Fruit fly (Drosophila melanogaster) whole organism, embryonic: ENCODE data around the gene CG42795.
A peak's percentile ranks its signal among the peaks of the same experiment; 100 is the strongest.

Experiments used
- Abd-B ChIP-seq: fragments of 200-800 bp; sonication (Bioruptor generic); optimal IDR thresholded peaks from 2 replicates; lab custom pipeline; 2018; ENCODE audit warnings: missing biosample characterization, mild to moderate bottlenecking, missing genetic modification characterization, moderate library complexity
- Adf1 ChIP-seq: fragments of 200-800 bp; sonication (Bioruptor generic); IDR thresholded peaks from 2 replicates; pipeline ENCODE4 v1.3.6; 2022; ENCODE audit warnings: missing biosample characterization, missing genetic modification characterization
- CG10321 ChIP-seq: fragments of 200-800 bp; sonication (Bioruptor generic); IDR thresholded peaks from 2 replicates; pipeline ENCODE4 v1.3.6; 2022; ENCODE audit warnings: missing biosample characterization, missing genetic modification characterization
- CG10654 ChIP-seq: fragments of 200-800 bp; sonication (Bioruptor generic); optimal IDR thresholded peaks from 2 replicates; lab custom pipeline; 2016; ENCODE audit warnings: missing biosample characterization, missing genetic modification characterization
- CG11398 ChIP-seq: fragments of 200-800 bp; sonication (Bioruptor generic); optimal IDR thresholded peaks from 2 replicates; lab custom pipeline; 2016; ENCODE audit warnings: missing biosample characterization, missing genetic modification characterization
- CG11723 ChIP-seq: fragments of 200-800 bp; sonication (Bioruptor generic); optimal IDR thresholded peaks from 2 replicates; lab custom pipeline; 2017; ENCODE audit warnings: missing biosample characterization, mild to moderate bottlenecking, missing genetic modification characterization
- CG12236 ChIP-seq: fragments of 200-800 bp; sonication (Bioruptor generic); optimal IDR thresholded peaks from 2 replicates; lab custom pipeline; 2016; ENCODE audit warnings: missing biosample characterization, missing genetic modification characterization
- CG13287 ChIP-seq: fragments of 200-800 bp; sonication (Bioruptor generic); IDR thresholded peaks from 2 replicates; pipeline ENCODE4 v1.3.6; 2022; ENCODE audit warnings: missing biosample characterization, missing genetic modification characterization; ENCODE audit not compliant: partially characterized antibody
- CG13624 ChIP-seq: fragments of 200-800 bp; sonication (Bioruptor generic); optimal IDR thresholded peaks from 2 replicates; lab custom pipeline; 2016; ENCODE audit warnings: missing biosample characterization, missing genetic modification characterization
- CG1602 ChIP-seq: fragments of 200-800 bp; sonication (Bioruptor generic); optimal IDR thresholded peaks from 3 replicates; lab custom pipeline; 2016; ENCODE audit warnings: missing biosample characterization, missing genetic modification characterization
- CG17385 ChIP-seq: fragments of 200-800 bp; sonication (Bioruptor generic); optimal IDR thresholded peaks from 3 replicates; lab custom pipeline; 2018; ENCODE audit warnings: missing biosample characterization, mild to moderate bottlenecking, missing genetic modification characterization
- CG17568 ChIP-seq: fragments of 200-800 bp; sonication (Bioruptor generic); optimal IDR thresholded peaks from 2 replicates; lab custom pipeline; 2018; ENCODE audit warnings: missing biosample characterization, mild to moderate bottlenecking, missing genetic modification characterization, moderate library complexity
- CG1792 ChIP-seq: fragments of 200-800 bp; sonication (Bioruptor generic); optimal IDR thresholded peaks from 2 replicates; lab custom pipeline; 2016; ENCODE audit warnings: missing biosample characterization, missing genetic modification characterization
- CG18011 ChIP-seq: fragments of 200-800 bp; sonication (Bioruptor generic); optimal IDR thresholded peaks from 2 replicates; lab custom pipeline; 2017; ENCODE audit warnings: missing biosample characterization, missing genetic modification characterization, mild to moderate bottlenecking, moderate library complexity, missing genotype
- CG33213 ChIP-seq: fragments of 200-800 bp; sonication (Bioruptor generic); optimal IDR thresholded peaks from 3 replicates; lab custom pipeline; 2016; ENCODE audit warnings: missing biosample characterization, missing genetic modification characterization
- CG42726 ChIP-seq: fragments of 200-800 bp; sonication (Bioruptor generic); IDR thresholded peaks from 2 replicates; pipeline ENCODE4 v1.3.6; 2022; ENCODE audit warnings: missing biosample characterization, missing genetic modification characterization; ENCODE audit not compliant: partially characterized antibody
- CG43689 ChIP-seq: fragments of 200-800 bp; sonication (Bioruptor generic); IDR thresholded peaks from 2 replicates; pipeline ENCODE4 v1.3.6; 2022; ENCODE audit warnings: missing biosample characterization, missing genetic modification characterization
- CG4617 ChIP-seq: fragments of 200-800 bp; sonication (Bioruptor generic); optimal IDR thresholded peaks from 3 replicates; lab custom pipeline; 2016; ENCODE audit warnings: missing biosample characterization, missing genetic modification characterization, borderline replicate concordance
- CG7839 ChIP-seq: fragments of 200-800 bp; sonication (Bioruptor generic); optimal IDR thresholded peaks from 3 replicates; lab custom pipeline; 2018; ENCODE audit warnings: missing biosample characterization, mild to moderate bottlenecking, missing genetic modification characterization, moderate library complexity
- CG7987 ChIP-seq: fragments of 200-800 bp; sonication (Bioruptor generic); optimal IDR thresholded peaks from 2 replicates; lab custom pipeline; 2018; ENCODE audit warnings: missing biosample characterization, mild to moderate bottlenecking, missing genetic modification characterization, moderate library complexity
- CG8281 ChIP-seq: fragments of 200-800 bp; sonication (Bioruptor generic); optimal IDR thresholded peaks from 2 replicates; lab custom pipeline; 2018; ENCODE audit warnings: missing biosample characterization, mild to moderate bottlenecking, missing genetic modification characterization, moderate library complexity
- CG8290 ChIP-seq, 3 experiments: fragments of 200-800 bp; sonication (Bioruptor generic); optimal IDR thresholded peaks; 2 replicates each; lab custom pipeline; 2016 to 2019; ENCODE audit warnings: missing biosample characterization in 3 of 3, missing genetic modification characterization in 3 of 3, mild to moderate bottlenecking in 2 of 3, moderate library complexity in 1 of 3
- CG8478 ChIP-seq: fragments of >200 bp; optimal IDR thresholded peaks from 2 replicates; lab custom pipeline; 2018
- CG9609 ChIP-seq: fragments of 200-800 bp; sonication (Bioruptor generic); optimal IDR thresholded peaks from 3 replicates; lab custom pipeline; 2016; ENCODE audit warnings: missing biosample characterization, missing genetic modification characterization
- D ChIP-seq, 2 experiments: fragments of 200-800 bp in 1 of 2; fragments of >200 bp in 1 of 2; sonication (Bioruptor generic) in 1 of 2; optimal IDR thresholded peaks; 2 replicates in 1 of 2; 3 replicates in 1 of 2; lab custom pipeline; 2017; ENCODE audit warnings: mild to moderate bottlenecking in 1 of 2, missing biosample characterization in 1 of 2, missing genetic modification characterization in 1 of 2, missing genetic modification reagents in 1 of 2
- Dll ChIP-seq: fragments of 200-800 bp; sonication (Bioruptor generic); IDR thresholded peaks from 4 replicates; pipeline ENCODE4 v1.3.6; 2022; ENCODE audit warnings: missing biosample characterization, missing genetic modification characterization; ENCODE audit not compliant: partially characterized antibody
- HLH54F ChIP-seq: fragments of 200-800 bp; sonication (Bioruptor generic); optimal IDR thresholded peaks from 3 replicates; lab custom pipeline; 2016; ENCODE audit warnings: missing biosample characterization, missing genetic modification characterization
- Hsf ChIP-seq: fragments of 200-800 bp; sonication (Bioruptor generic); optimal IDR thresholded peaks from 3 replicates; lab custom pipeline; 2016; ENCODE audit warnings: missing biosample characterization, missing genetic modification characterization
- MESR4 ChIP-seq: fragments of 200-800 bp; sonication (Bioruptor generic); optimal IDR thresholded peaks from 2 replicates; lab custom pipeline; 2018; ENCODE audit warnings: missing biosample characterization, mild to moderate bottlenecking, missing genetic modification characterization, moderate library complexity
- Mad ChIP-seq: fragments of 200-800 bp; sonication (Bioruptor generic); optimal IDR thresholded peaks from 2 replicates; lab custom pipeline; 2016; ENCODE audit warnings: missing biosample characterization, missing genetic modification characterization
- NC2α ChIP-seq: fragments of 200-800 bp; sonication (Bioruptor generic); optimal IDR thresholded peaks from 2 replicates; lab custom pipeline; 2016; ENCODE audit warnings: missing biosample characterization, missing genetic modification characterization
- Side ChIP-seq: fragments of 200-800 bp; sonication (Bioruptor generic); optimal IDR thresholded peaks from 2 replicates; lab custom pipeline; 2016; ENCODE audit warnings: missing biosample characterization, missing genetic modification characterization
- Ssrp ChIP-seq: fragments of 200-800 bp; sonication (Bioruptor generic); optimal IDR thresholded peaks from 2 replicates; lab custom pipeline; 2018; ENCODE audit warnings: missing biosample characterization, mild to moderate bottlenecking, missing genetic modification characterization, moderate library complexity
- TFAM ChIP-seq: fragments of 200-800 bp; sonication (Bioruptor generic); optimal IDR thresholded peaks from 2 replicates; lab custom pipeline; 2017; ENCODE audit warnings: missing biosample characterization, missing genetic modification characterization, inconsistent platforms
- Usf ChIP-seq: fragments of 200-800 bp; sonication (Bioruptor generic); optimal IDR thresholded peaks from 2 replicates; lab custom pipeline; 2017; ENCODE audit warnings: missing genotype, missing biosample characterization, missing genetic modification characterization
- Vsx1 ChIP-seq: fragments of 200-800 bp; sonication (Bioruptor generic); optimal IDR thresholded peaks from 2 replicates; lab custom pipeline; 2017; ENCODE audit warnings: missing biosample characterization, mild to moderate bottlenecking, missing genetic modification characterization, missing genetic modification reagents
- YL-1 ChIP-seq: fragments of 200-800 bp; sonication (Bioruptor generic); optimal IDR thresholded peaks from 3 replicates; lab custom pipeline; 2017; ENCODE audit warnings: missing biosample characterization, mild to moderate bottlenecking, missing genetic modification characterization
- ash1 ChIP-seq: fragments of 200-800 bp; sonication (Bioruptor generic); optimal IDR thresholded peaks from 2 replicates; lab custom pipeline; 2018; ENCODE audit warnings: missing biosample characterization, mild to moderate bottlenecking, missing genetic modification characterization
- cg ChIP-seq: fragments of 200-800 bp; sonication (Bioruptor generic); optimal IDR thresholded peaks from 3 replicates; lab custom pipeline; 2019; ENCODE audit warnings: missing biosample characterization, mild to moderate bottlenecking, missing genetic modification characterization, moderate library complexity
- chn ChIP-seq: fragments of 200-800 bp; sonication (Bioruptor generic); optimal IDR thresholded peaks from 2 replicates; lab custom pipeline; 2016; ENCODE audit warnings: missing biosample characterization, missing genetic modification characterization
- dmrt11E ChIP-seq: fragments of 200-800 bp; sonication (Bioruptor generic); optimal IDR thresholded peaks from 3 replicates; lab custom pipeline; 2018; ENCODE audit warnings: missing biosample characterization, mild to moderate bottlenecking, missing genetic modification characterization, moderate library complexity
- insv ChIP-seq, 2 experiments: fragments of 200-800 bp; sonication (Bioruptor generic); optimal IDR thresholded peaks; 3 replicates each; lab custom pipeline; 2016 to 2018; ENCODE audit warnings: missing biosample characterization in 2 of 2, missing genetic modification characterization in 2 of 2
- ken ChIP-seq: fragments of 200-800 bp; sonication (Bioruptor generic); IDR thresholded peaks from 3 replicates; pipeline ENCODE4 v1.3.6; 2022; ENCODE audit warnings: missing biosample characterization, missing genetic modification characterization
- lov ChIP-seq, 2 experiments: fragments of 200-800 bp in 1 of 2; fragments of >200 bp in 1 of 2; sonication (Bioruptor generic) in 1 of 2; IDR thresholded peaks in 1 of 2; optimal IDR thresholded peaks in 1 of 2; 2 replicates in 1 of 2; 3 replicates in 1 of 2; pipeline versions ENCODE4 v1.3.6 to Lab custom; 2017 to 2022; ENCODE audit warnings: missing biosample characterization in 1 of 2, missing genetic modification characterization in 1 of 2
- mam ChIP-seq: fragments of 200-800 bp; sonication (Bioruptor generic); optimal IDR thresholded peaks from 3 replicates; lab custom pipeline; 2016; ENCODE audit warnings: missing biosample characterization, missing genetic modification characterization
- nau ChIP-seq: fragments of 200-800 bp; sonication (Bioruptor generic); optimal IDR thresholded peaks from 3 replicates; lab custom pipeline; 2017; ENCODE audit warnings: missing biosample characterization, mild to moderate bottlenecking, missing genetic modification characterization, missing genetic modification reagents
- twi ChIP-seq: fragments of 200-800 bp; optimal IDR thresholded peaks from 2 replicates; lab custom pipeline; 2019; ENCODE audit warnings: missing biosample characterization, mild to moderate bottlenecking, missing genetic modification characterization, moderate library complexity
- yki ChIP-seq: fragments of >200 bp; optimal IDR thresholded peaks from 3 replicates; lab custom pipeline; 2018
- zen ChIP-seq: fragments of 200-800 bp; sonication (Bioruptor generic); optimal IDR thresholded peaks from 3 replicates; lab custom pipeline; 2018; ENCODE audit warnings: missing biosample characterization, mild to moderate bottlenecking, missing genetic modification characterization, moderate library complexity

CG42795 gene

DNA sequence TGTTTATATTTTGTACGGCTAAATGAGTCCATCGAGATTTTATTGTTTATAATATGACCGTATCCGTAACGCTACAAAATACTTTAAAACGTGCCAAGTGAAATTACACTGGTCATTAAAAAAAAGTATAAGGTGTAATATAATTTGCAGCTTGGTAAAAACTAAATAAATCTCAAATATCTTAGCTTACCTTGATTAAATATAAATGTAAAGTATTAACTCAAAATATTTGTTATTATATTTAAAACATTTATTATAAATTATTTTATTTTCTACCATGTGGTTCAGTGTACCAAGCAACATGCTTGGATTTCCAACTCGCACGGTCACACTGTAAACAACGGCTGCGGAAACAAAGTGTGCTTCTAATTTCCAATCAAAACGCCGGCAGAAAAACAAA, 36.3 kb downstream of the CG42795 start, which contains the start of the genes Sirt6 and pont (continued):
- peak; percentile 95 for TF ChIP-seq twi
- no peak for TF ChIP-seq CG17568 (GFP tag; lab: Kevin White, UChicago)
- TF ChIP-seq NC2α (GFP tag; lab: Kevin White, UChicago), result no peak
- peak; percentile 26 for TF ChIP-seq CG1792 (GFP tag; lab: Kevin White, UChicago)
- TF ChIP-seq CG12236 (GFP tag; lab: Kevin White, UChicago), result no peak
- no peak for TF ChIP-seq lov (optimal IDR thresholded peaks at IDR 0.05; lab: Kevin White, UChicago)
- TF ChIP-seq lov (GFP tag; IDR thresholded peaks at IDR 0.05; lab: Robert Waterston, UW), result no peak
- peak; percentile 74 for TF ChIP-seq Hsf (GFP tag; lab: Kevin White, UChicago)
- TF ChIP-seq nau (GFP tag; lab: Kevin White, UChicago), result peak; percentile 74
- no peak for TF ChIP-seq CG13287 (GFP tag; lab: Robert Waterston, UW)
- TF ChIP-seq CG43689 (GFP tag; lab: Robert Waterston, UW), result no peak
- peak; percentile 97 for TF ChIP-seq Ssrp (tag; lab: Kevin White, UChicago)
- peak; percentile 31 for TF ChIP-seq Side (GFP tag; lab: Kevin White, UChicago)
- TF ChIP-seq Abd-B (GFP tag; lab: Kevin White, UChicago), result peak; percentile 99
- no peak for TF ChIP-seq yki (lab: Kevin White, UChicago)
- TF ChIP-seq CG9609 (GFP tag; lab: Kevin White, UChicago), result no peak
- TF ChIP-seq CG18011 (GFP tag; lab: Kevin White, UChicago), result peak; percentile 69
- TF ChIP-seq CG7839 (tag; lab: Kevin White, UChicago), result peak; percentile 98
- TF ChIP-seq CG11398, result peak; percentile 1
- peak; percentile 66 for TF ChIP-seq CG13624 (GFP tag; lab: Kevin White, UChicago)
- peak; percentile 92 for TF ChIP-seq CG17385 (GFP tag; lab: Kevin White, UChicago)
- TF ChIP-seq TFAM, result peak; percentile 44
- TF ChIP-seq zen, result peak; percentile 98
- peak; percentile 80 for TF ChIP-seq CG4617 (GFP tag; lab: Kevin White, UChicago)
- TF ChIP-seq CG42726 (GFP tag; lab: Robert Waterston, UW), result no peak
- peak in 1 of 2 experiments; percentile 58 for TF ChIP-seq insv (GFP tag; optimal IDR thresholded peaks at IDR 0.05; lab: Kevin White, UChicago)
- TF ChIP-seq cg (GFP tag; lab: Kevin White, UChicago), result no peak
- TF ChIP-seq ken (GFP tag; lab: Robert Waterston, UW), result no peak
- peak; percentile 37 for TF ChIP-seq Mad (GFP tag; lab: Kevin White, UChicago)
- peak; percentile 88 for TF ChIP-seq CG8290 (GFP tag; optimal IDR thresholded peaks at IDR 0.05; lab: Kevin White, UChicago)
- peak in 1 of 2 experiments; percentile 56 for TF ChIP-seq CG8290 (tag; optimal IDR thresholded peaks at IDR 0.05; lab: Kevin White, UChicago)
- peak; percentile 55 for TF ChIP-seq HLH54F (GFP tag; lab: Kevin White, UChicago)
- TF ChIP-seq mam (GFP tag; lab: Kevin White, UChicago), result peak; percentile 71
- peak; percentile 96 for TF ChIP-seq CG1602 (GFP tag; lab: Kevin White, UChicago)
- no peak for TF ChIP-seq D (optimal IDR thresholded peaks at IDR 0.05; lab: Kevin White, UChicago)
- TF ChIP-seq D (GFP tag; optimal IDR thresholded peaks at IDR 0.05; lab: Kevin White, UChicago), result peak; percentile 91
- TF ChIP-seq Usf, result peak; percentile 87
- peak; percentile 25 for TF ChIP-seq MESR4 (GFP tag; lab: Kevin White, UChicago)
- TF ChIP-seq Vsx1 (GFP tag; lab: Kevin White, UChicago), result peak; percentile 82
- TF ChIP-seq CG33213 (GFP tag; lab: Kevin White, UChicago), result peak; percentile 14
- TF ChIP-seq CG11723 (GFP tag; lab: Kevin White, UChicago), result peak; percentile 80
- peak; percentile 90 for TF ChIP-seq CG10654 (GFP tag; lab: Kevin White, UChicago)
- TF ChIP-seq CG7987 (GFP tag; lab: Kevin White, UChicago), result peak; percentile 63
- TF ChIP-seq YL-1 (GFP tag; lab: Kevin White, UChicago), result peak; percentile 90
- TF ChIP-seq Dll (GFP tag; lab: Robert Waterston, UW), result no peak
- TF ChIP-seq CG8478 (lab: Kevin White, UChicago), result no peak
- peak; percentile 98 for TF ChIP-seq dmrt11E (tag; lab: Kevin White, UChicago)
- TF ChIP-seq CG8281, result peak; percentile 85
- TF ChIP-seq ash1, result peak; percentile 7
- TF ChIP-seq CG10321, result no peak
- TF ChIP-seq Adf1 (GFP tag; lab: Robert Waterston, UW), result no peak
- peak; percentile 48 for TF ChIP-seq chn (GFP tag; lab: Kevin White, UChicago)
